Fruit fly (Drosophila melanogaster): ENCODE measurements around the gene CG15152.

dm6 chr2L:18151134-18151825 is 36.9 kb downstream of the CG15152 start:
- TF ChIP-seq CG8478 (optimal IDR thresholded peaks at IDR 0.05) (no peak), CTCF (optimal IDR thresholded peaks at IDR 0.05) (no peak)
